Worm (Caenorhabditis elegans): ENCODE results near the gene pfkb-1.2.

The pfkb-1.2 gene

DNA sequence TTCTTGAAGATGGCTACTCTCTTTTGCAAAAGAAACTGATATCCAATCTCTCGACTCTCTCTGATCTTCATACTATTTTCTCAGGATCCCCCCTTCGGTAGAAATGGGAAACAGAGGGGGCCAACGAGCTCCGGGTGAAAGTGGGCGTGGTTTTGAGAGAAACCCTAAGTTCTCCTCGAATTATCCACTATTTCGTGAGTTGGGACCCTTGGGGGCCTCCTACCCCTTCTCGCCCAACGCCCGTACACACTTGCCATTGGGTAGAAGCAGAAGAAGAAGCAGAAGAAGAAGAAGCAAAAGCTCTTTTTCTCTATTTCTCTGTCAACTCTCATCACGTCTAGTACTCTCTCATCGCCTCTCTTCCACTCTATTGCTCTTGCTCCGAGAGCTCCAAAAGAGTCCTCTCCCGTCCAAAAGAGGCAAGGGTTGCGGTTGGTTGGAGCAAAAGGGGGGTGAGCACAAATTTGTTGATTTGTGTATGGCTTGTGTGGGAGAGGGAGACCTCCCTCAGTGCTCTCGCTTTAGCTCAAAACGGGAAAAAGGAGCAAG lies 32.3 kb downstream of the pfkb-1.2 start (continued):
- TF ChIP-seq ceh-44 (GFP tag; IDR thresholded peaks at IDR 0.05) (no peak), tag-97 (GFP tag; IDR thresholded peaks at IDR 0.05) (no peak), mdl-1 (tag; optimal IDR thresholded peaks at IDR 0.05) (peak in 1 of 2 experiments; percentile 24), Y48G9A.11 (GFP tag; IDR thresholded peaks at IDR 0.05) (no peak), F26F4.8 (GFP tag; conservative IDR thresholded peaks at IDR 0.05) (no peak), hlh-30 (tag; optimal IDR thresholded peaks at IDR 0.05; ENCODE audit: insufficient read depth) (no peak), zag-1 (tag; optimal IDR thresholded peaks at IDR 0.05) (no peak), dpl-1 (GFP tag; optimal IDR thresholded peaks at IDR 0.05) (no peak), skn-1 (tag; optimal IDR thresholded peaks at IDR 0.05) (no peak), ama-1 (optimal IDR thresholded peaks at IDR 0.05) (no peak), ztf-7 (tag; optimal IDR thresholded peaks at IDR 0.05) (no peak), lin-1 (GFP tag; IDR thresholded peaks at IDR 0.05) (no peak), ztf-11 (tag; optimal IDR thresholded peaks at IDR 0.05) (no peak), nhr-41 (GFP tag; IDR thresholded peaks at IDR 0.05) (no peak), T26A8.4 (GFP tag; IDR thresholded peaks at IDR 0.05) (0 out of 2 replicates have a peak, but pooled peaks have one; percentile 16), lin-38 (GFP tag; IDR thresholded peaks at IDR 0.05) (no peak), ceh-20 (GFP tag; IDR thresholded peaks at IDR 0.05) (no peak), F49E8.2 (tag; optimal IDR thresholded peaks at IDR 0.05; ENCODE audit: borderline replicate concordance) (no peak), ceh-28 (tag; optimal IDR thresholded peaks at IDR 0.05) (no peak), ceh-62 (tag; optimal IDR thresholded peaks at IDR 0.05) (no peak), hlh-11 (tag; optimal IDR thresholded peaks at IDR 0.05) (peak; percentile 34), php-3 (GFP tag; IDR thresholded peaks at IDR 0.05) (no peak), dmd-6 (GFP tag; IDR thresholded peaks at IDR 0.05) (peak; percentile 6; the same call in 1 of the 2 replicates), duxl-1 (tag; optimal IDR thresholded peaks at IDR 0.05; ENCODE audit: poor library complexity) (no peak), hmg-1.1 (GFP tag; IDR thresholded peaks at IDR 0.05) (peak; percentile 76), aha-1 (tag) (peak; percentile 85), R02D3.7 (tag; optimal IDR thresholded peaks at IDR 0.05) (no peak), madf-5 (GFP tag; IDR thresholded peaks at IDR 0.05) (no peak), nhr-111 (GFP tag; optimal IDR thresholded peaks at IDR 0.05) (no peak), egl-43 (GFP tag; IDR thresholded peaks at IDR 0.05) (no peak), lim-7 (GFP tag; IDR thresholded peaks at IDR 0.05) (no peak), unc-62 (GFP tag; optimal IDR thresholded peaks at IDR 0.05 in 1 of 2) (peak in 1 of 2 experiments; percentile 94), unc-62 (tag; optimal IDR thresholded peaks at IDR 0.05) (no peak), nhr-10 (tag; optimal IDR thresholded peaks at IDR 0.05) (no peak), lin-13 (GFP tag; optimal IDR thresholded peaks at IDR 0.05) (no peak), nhr-102 (tag; optimal IDR thresholded peaks at IDR 0.05) (no peak), T20F7.1 (GFP tag; optimal IDR thresholded peaks at IDR 0.05) (no peak), lsy-2 (tag; optimal IDR thresholded peaks at IDR 0.05) (peak in 1 of 2 experiments; percentile 54), rbr-2 (tag; optimal IDR thresholded peaks at IDR 0.05) (peak; percentile 63), dve-1 (tag; optimal IDR thresholded peaks at IDR 0.05; ENCODE audit: insufficient read depth) (no peak), ceh-32 (tag; optimal IDR thresholded peaks at IDR 0.05; ENCODE audit: poor library complexity) (no peak), mes-2 (tag; optimal IDR thresholded peaks at IDR 0.05; ENCODE audit: poor library complexity, severe bottlenecking) (peak; percentile 57), ctbp-1 (GFP tag; IDR thresholded peaks at IDR 0.05) (peak; percentile 26; the same call in 1 of the 2 replicates), D1046.2 (GFP tag; IDR thresholded peaks at IDR 0.05) (no peak), snpc-4 (tag; optimal IDR thresholded peaks at IDR 0.05) (no peak), zfp-3 (GFP tag; conservative IDR thresholded peaks at IDR 0.05) (no peak), zip-2 (tag; optimal IDR thresholded peaks at IDR 0.05) (no peak), F37D6.2 (tag; optimal IDR thresholded peaks at IDR 0.05) (peak; percentile 36), dmd-8 (GFP tag; IDR thresholded peaks at IDR 0.05) (no peak), nhr-48 (tag; optimal IDR thresholded peaks at IDR 0.05) (peak; percentile 18), nhr-77 (tag; optimal IDR thresholded peaks at IDR 0.05) (no peak), arid-1 (GFP tag; conservative IDR thresholded peaks at IDR 0.05) (no peak)

All from whole organism, L4 larva.